Worm (Caenorhabditis elegans): ENCODE measurements around the gene acly-1.

acly-1 gene

DNA sequence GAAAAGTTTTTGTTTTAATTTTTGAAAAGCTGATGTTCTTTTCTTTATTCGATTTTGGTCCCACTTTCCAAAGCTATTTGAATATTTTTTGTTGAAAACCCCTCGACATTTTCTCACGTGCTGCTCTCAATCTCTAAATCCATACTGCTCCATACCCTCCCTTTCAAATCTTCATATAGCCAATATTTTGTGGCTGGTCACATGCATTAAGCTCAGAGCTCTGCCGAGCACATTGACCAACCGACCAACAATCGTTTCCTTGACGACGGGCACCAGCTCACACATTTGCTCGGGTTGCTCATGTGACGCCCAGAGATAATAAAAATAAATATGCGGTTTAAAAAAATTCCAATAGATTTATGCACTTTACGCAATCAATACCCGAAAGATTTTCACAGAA is 40.4 kb upstream of the acly-1 start:
- TF ChIP-seq F10B5.3 (tag; optimal IDR thresholded peaks at IDR 0.05), result no peak
- TF ChIP-seq hlh-30 (tag; optimal IDR thresholded peaks at IDR 0.05; ENCODE audit: insufficient read depth), result peak; percentile 52
- TF ChIP-seq ces-1 (GFP tag; optimal IDR thresholded peaks at IDR 0.05), result no peak
- TF ChIP-seq madf-9 (GFP tag; conservative IDR thresholded peaks at IDR 0.05), result no peak
- TF ChIP-seq ceh-28 (tag; optimal IDR thresholded peaks at IDR 0.05), result no peak
- no peak for TF ChIP-seq lim-7 (GFP tag; IDR thresholded peaks at IDR 0.05)
- no peak for TF ChIP-seq daf-12 (tag; optimal IDR thresholded peaks at IDR 0.05)
- no peak for TF ChIP-seq F49E8.2 (tag; optimal IDR thresholded peaks at IDR 0.05; ENCODE audit: borderline replicate concordance)
- TF ChIP-seq skn-1 (tag; optimal IDR thresholded peaks at IDR 0.05), result no peak
- TF ChIP-seq snpc-1.2 (GFP tag; IDR thresholded peaks at IDR 0.05), result no peak
- peak; percentile 69 for TF ChIP-seq F37D6.2 (tag; optimal IDR thresholded peaks at IDR 0.05)
- no peak for TF ChIP-seq F44E2.7 (GFP tag; IDR thresholded peaks at IDR 0.05)
- no peak for TF ChIP-seq nhr-25 (tag; optimal IDR thresholded peaks at IDR 0.05; ENCODE audit: borderline replicate concordance, insufficient read depth)
- TF ChIP-seq egl-43 (GFP tag; IDR thresholded peaks at IDR 0.05), result no peak
- no peak for TF ChIP-seq nhr-11 (tag; optimal IDR thresholded peaks at IDR 0.05)
- no peak for TF ChIP-seq mxl-2 (GFP tag; conservative IDR thresholded peaks at IDR 0.05)
- no peak for TF ChIP-seq zfp-2 (tag; optimal IDR thresholded peaks at IDR 0.05)
- no peak for TF ChIP-seq T26A8.4 (GFP tag; IDR thresholded peaks at IDR 0.05)
- TF ChIP-seq ceh-32 (tag; optimal IDR thresholded peaks at IDR 0.05; ENCODE audit: poor library complexity), result no peak
- no peak for TF ChIP-seq fos-1 (tag; optimal IDR thresholded peaks at IDR 0.05)
- no peak for TF ChIP-seq daf-16 (GFP tag; optimal IDR thresholded peaks at IDR 0.05)
- TF ChIP-seq daf-16 (tag; optimal IDR thresholded peaks at IDR 0.05), result no peak
- TF ChIP-seq Y105C5A.15 (GFP tag; IDR thresholded peaks at IDR 0.05), result 0 out of 2 replicates have a peak, but pooled peaks have one; percentile 22
- TF ChIP-seq snpc-4 (tag; optimal IDR thresholded peaks at IDR 0.05), result no peak
- no peak for TF ChIP-seq zip-2 (tag; optimal IDR thresholded peaks at IDR 0.05)
- TF ChIP-seq Y48G9A.11 (GFP tag; IDR thresholded peaks at IDR 0.05), result no peak
- no peak for TF ChIP-seq ZK337.2 (GFP tag; IDR thresholded peaks at IDR 0.05)
- no peak for TF ChIP-seq mdt-29 (GFP tag; IDR thresholded peaks at IDR 0.05)
- TF ChIP-seq unc-130 (GFP tag; optimal IDR thresholded peaks at IDR 0.05), result no peak
- TF ChIP-seq jun-1 (tag; optimal IDR thresholded peaks at IDR 0.05), result no peak
- TF ChIP-seq nhr-111 (GFP tag; optimal IDR thresholded peaks at IDR 0.05), result no peak
- TF ChIP-seq T20F7.1 (GFP tag; optimal IDR thresholded peaks at IDR 0.05), result no peak
- no peak for TF ChIP-seq hif-1 (tag; optimal IDR thresholded peaks at IDR 0.05)
- no peak for TF ChIP-seq duxl-1 (tag; optimal IDR thresholded peaks at IDR 0.05; ENCODE audit: poor library complexity)
- TF ChIP-seq dve-1 (tag; optimal IDR thresholded peaks at IDR 0.05; ENCODE audit: insufficient read depth), result no peak
- no peak for TF ChIP-seq nhr-41 (GFP tag; IDR thresholded peaks at IDR 0.05)
- no peak for TF ChIP-seq lin-38 (GFP tag; IDR thresholded peaks at IDR 0.05)
- no peak for TF ChIP-seq ama-1 (optimal IDR thresholded peaks at IDR 0.05)
- no peak for TF ChIP-seq ceh-62 (tag; optimal IDR thresholded peaks at IDR 0.05)
- no peak for TF ChIP-seq nhr-76 (tag; optimal IDR thresholded peaks at IDR 0.05)
- no peak for TF ChIP-seq gei-8 (GFP tag; optimal IDR thresholded peaks at IDR 0.05)
- TF ChIP-seq unc-62 (GFP tag; optimal IDR thresholded peaks at IDR 0.05 in 1 of 2), result no peak
- TF ChIP-seq unc-62 (tag; optimal IDR thresholded peaks at IDR 0.05), result no peak
- peak; percentile 28 for TF ChIP-seq mep-1 (tag; optimal IDR thresholded peaks at IDR 0.05)
- no peak for TF ChIP-seq zag-1 (tag; optimal IDR thresholded peaks at IDR 0.05)
- no peak for TF ChIP-seq dpl-1 (GFP tag; optimal IDR thresholded peaks at IDR 0.05)
- TF ChIP-seq nhr-237 (tag; optimal IDR thresholded peaks at IDR 0.05), result no peak
- TF ChIP-seq F26F4.8 (GFP tag; conservative IDR thresholded peaks at IDR 0.05), result no peak
- no peak for TF ChIP-seq ZK546.5 (tag; optimal IDR thresholded peaks at IDR 0.05)
- no peak for TF ChIP-seq D1046.2 (GFP tag; IDR thresholded peaks at IDR 0.05)
- no peak for TF ChIP-seq attf-4 (tag; optimal IDR thresholded peaks at IDR 0.05)
- no peak for TF ChIP-seq hlh-11 (tag; optimal IDR thresholded peaks at IDR 0.05)
- peak; percentile 30 for TF ChIP-seq rbr-2 (tag; optimal IDR thresholded peaks at IDR 0.05)

Measured in whole organism, L4 larva.